Fruit fly (Drosophila melanogaster) whole organism, adult: ENCODE data around the gene LysB.

Experiments
- CG12768 ChIP-seq: fragments of 200-800 bp; sonication (Bioruptor generic); optimal IDR thresholded peaks from 2 replicates; lab custom pipeline; 2017; ENCODE audit warnings: missing biosample characterization, missing genetic modification characterization, mild to moderate bottlenecking, moderate library complexity, missing genetic modification reagents
- CG14711 ChIP-seq: fragments of 200-800 bp; sonication (Bioruptor generic); optimal IDR thresholded peaks from 2 replicates; lab custom pipeline; 2018; ENCODE audit warnings: missing biosample characterization, mild to moderate bottlenecking, missing genetic modification characterization, moderate library complexity
- Crg-1 ChIP-seq: fragments of 200-800 bp; sonication (Bioruptor generic); optimal IDR thresholded peaks from 2 replicates; lab custom pipeline; 2016; ENCODE audit warnings: missing biosample characterization, missing genetic modification characterization
- Mnt ChIP-seq: fragments of 200-800 bp; sonication (Bioruptor generic); optimal IDR thresholded peaks from 2 replicates; lab custom pipeline; 2016; ENCODE audit warnings: missing biosample characterization, mild to moderate bottlenecking, missing genetic modification characterization
- kay ChIP-seq: fragments of 200-800 bp; sonication (Bioruptor generic); peaks from one replicate; lab custom pipeline; 2016; ENCODE audit warnings: missing biosample characterization, missing genetic modification characterization, borderline replicate concordance
- ovo ChIP-seq: fragments of 200-800 bp; sonication (Bioruptor generic); optimal IDR thresholded peaks from 2 replicates; lab custom pipeline; 2016; ENCODE audit warnings: missing biosample characterization, missing genetic modification characterization
- toe ChIP-seq: fragments of 200-800 bp; sonication (Bioruptor generic); optimal IDR thresholded peaks from 2 replicates; lab custom pipeline; 2016; ENCODE audit warnings: missing biosample characterization, missing genetic modification characterization

DNA sequence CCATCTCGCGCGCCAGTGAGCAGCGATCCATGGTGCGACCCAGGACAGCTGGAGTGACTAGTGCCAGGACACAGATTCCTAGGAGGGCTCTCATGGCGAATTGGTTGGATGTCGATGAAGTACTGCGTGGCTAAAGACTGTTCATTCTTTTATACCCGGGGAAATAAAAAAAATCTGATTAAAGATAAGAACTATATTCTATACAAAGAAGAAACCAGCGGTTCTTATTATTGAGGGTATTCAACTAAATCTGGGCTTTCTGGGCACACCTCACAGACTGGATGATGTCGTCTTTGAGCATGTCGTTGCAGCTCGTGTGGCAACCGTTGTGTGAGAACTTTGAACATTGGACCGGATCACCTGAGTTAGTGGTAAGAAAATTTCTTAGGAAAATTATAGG is 12.0 kb upstream of the LysB start, which contains the start of gene LysX:
- TF ChIP-seq ovo (GFP tag; lab: Kevin White, UChicago) = no peak
- no peak for TF ChIP-seq kay
- no peak for TF ChIP-seq Mnt (GFP tag; lab: Kevin White, UChicago)
- TF ChIP-seq CG12768 (GFP tag; lab: Kevin White, UChicago) = no peak
- no peak for TF ChIP-seq Crg-1 (GFP tag; lab: Kevin White, UChicago)
- TF ChIP-seq toe (GFP tag; lab: Kevin White, UChicago) = no peak
- no peak for TF ChIP-seq CG14711 (tag; lab: Kevin White, UChicago)
